Worm (Caenorhabditis elegans) whole organism, L4 larva: ENCODE data around the gene mak-1.

Source experiments
- D1046.2 ChIP-seq: fragments of 200-800 bp; sonication (Bioruptor generic); IDR thresholded peaks from 2 replicates; pipeline ENCODE4 v1.3.6; 2022; ENCODE audit warnings: missing genetic modification characterization, missing compliant biosample characterization
- F49E8.2 ChIP-seq: sonication (generic microtip); optimal IDR thresholded peaks from 2 replicates; lab custom pipeline; 2016; ENCODE audit warnings: missing compliant biosample characterization, mild to moderate bottlenecking, missing genetic modification characterization, borderline replicate concordance
- R02D3.7 ChIP-seq: fragments of 150-350 bp; sonication (generic microtip); optimal IDR thresholded peaks from 3 replicates; lab custom pipeline; 2014; ENCODE audit warnings: missing biosample characterization, missing genetic modification characterization
- ZK546.5 ChIP-seq, 2 experiments: sonication (generic microtip); optimal IDR thresholded peaks; 2 replicates each; lab custom pipeline; 2017; ENCODE audit warnings: missing biosample characterization in 2 of 2, missing genetic modification characterization in 2 of 2
- aha-1 ChIP-seq: fragments of 150-350 bp; peaks from one replicate; lab custom pipeline; 2014; ENCODE audit warnings: missing biosample characterization, missing genetic modification characterization
- aly-2 ChIP-seq: sonication (generic microtip); optimal IDR thresholded peaks from 2 replicates; lab custom pipeline; 2018; ENCODE audit warnings: missing biosample characterization, missing genetic modification characterization
- ama-1 ChIP-seq: fragments of 150-350 bp; optimal IDR thresholded peaks from 2 replicates; lab custom pipeline; 2014; ENCODE audit warnings: inconsistent platforms, mixed read lengths
- ceh-20 ChIP-seq: fragments of 200-800 bp; sonication (Bioruptor generic); IDR thresholded peaks from 2 replicates; pipeline ENCODE4 v1.3.6; 2022; ENCODE audit warnings: missing genetic modification reagents, missing genetic modification characterization, missing compliant biosample characterization
- ctbp-1 ChIP-seq: fragments of 200-800 bp; sonication (Bioruptor generic); IDR thresholded peaks from 2 replicates; pipeline ENCODE4 v1.3.6; 2022; ENCODE audit warnings: missing genetic modification reagents, missing genetic modification characterization, missing compliant biosample characterization
- daf-16 ChIP-seq, 3 experiments: sonication (generic microtip); optimal IDR thresholded peaks; 2 replicates each; lab custom pipeline; 2016 to 2017; ENCODE audit warnings: missing genetic modification characterization in 3 of 3, missing genetic modification reagents in 3 of 3, mild to moderate bottlenecking in 2 of 3, missing compliant biosample characterization in 2 of 3, missing biosample characterization in 1 of 3, moderate library complexity in 1 of 3
- dmd-6 ChIP-seq: fragments of 200-800 bp; sonication (Bioruptor generic); IDR thresholded peaks from 2 replicates; pipeline ENCODE4 v1.3.6; 2022; ENCODE audit warnings: missing genetic modification reagents, missing genetic modification characterization, missing compliant biosample characterization
- duxl-1 ChIP-seq: sonication (generic microtip); optimal IDR thresholded peaks from 2 replicates; lab custom pipeline; 2016; ENCODE audit warnings: mild to moderate bottlenecking, missing genetic modification characterization, moderate library complexity, missing compliant biosample characterization; ENCODE audit not compliant: poor library complexity
- fos-1 ChIP-seq: fragments of 150-350 bp; optimal IDR thresholded peaks from 2 replicates; lab custom pipeline; 2014; ENCODE audit warnings: missing biosample characterization, missing genetic modification characterization
- hlh-11 ChIP-seq: fragments of 200-800 bp; sonication (Bioruptor generic); optimal IDR thresholded peaks from 2 replicates; lab custom pipeline; 2018; ENCODE audit warnings: mild to moderate bottlenecking, missing genetic modification characterization, missing compliant biosample characterization
- lim-7 ChIP-seq: fragments of 200-800 bp; sonication (Bioruptor generic); IDR thresholded peaks from 2 replicates; pipeline ENCODE4 v1.3.6; 2022; ENCODE audit warnings: missing genetic modification characterization, missing compliant biosample characterization
- lin-1 ChIP-seq: fragments of 200-800 bp; sonication (Bioruptor generic); IDR thresholded peaks from 2 replicates; pipeline ENCODE4 v1.3.6; 2022; ENCODE audit warnings: missing genetic modification reagents, missing genetic modification characterization, missing compliant biosample characterization
- lin-13 ChIP-seq: fragments of 150-350 bp; optimal IDR thresholded peaks from 2 replicates; lab custom pipeline; 2014; ENCODE audit warnings: missing biosample characterization, missing genetic modification reagents, missing genetic modification characterization
- lin-29 ChIP-seq: fragments of 200-800 bp; sonication (Bioruptor generic); IDR thresholded peaks from 2 replicates; pipeline ENCODE4 v1.3.6; 2022; ENCODE audit warnings: missing genetic modification reagents, missing genetic modification characterization, missing compliant biosample characterization
- lsy-2 ChIP-seq, 2 experiments: fragments of 150-350 bp in 1 of 2; sonication (generic microtip) in 1 of 2; optimal IDR thresholded peaks; 2 replicates each; lab custom pipeline; 2014 to 2017; ENCODE audit warnings: missing biosample characterization in 2 of 2, missing genetic modification characterization in 2 of 2
- madf-9 ChIP-seq: fragments of 200-800 bp; sonication (Bioruptor generic); conservative IDR thresholded peaks from 2 replicates; pipeline ENCODE4 v1.3.6; 2022; ENCODE audit warnings: missing genetic modification reagents, missing genetic modification characterization, missing compliant biosample characterization
- mxl-2 ChIP-seq: fragments of 200-800 bp; sonication (Bioruptor generic); conservative IDR thresholded peaks from 2 replicates; pipeline ENCODE4 v1.3.6; 2022; ENCODE audit warnings: missing genetic modification reagents, missing genetic modification characterization, missing compliant biosample characterization
- nhr-10 ChIP-seq: fragments of 150-350 bp; optimal IDR thresholded peaks from 2 replicates; lab custom pipeline; 2014; ENCODE audit warnings: missing biosample characterization, missing genetic modification characterization
- nhr-41 ChIP-seq: fragments of 200-800 bp; sonication (Bioruptor generic); IDR thresholded peaks from 2 replicates; pipeline ENCODE4 v1.3.6; 2022; ENCODE audit warnings: missing genetic modification reagents, missing genetic modification characterization, missing compliant biosample characterization
- nhr-76 ChIP-seq: fragments of 150-350 bp; optimal IDR thresholded peaks from 2 replicates; lab custom pipeline; 2014; ENCODE audit warnings: missing biosample characterization, missing genetic modification characterization
- saeg-2 ChIP-seq: fragments of 200-800 bp; sonication (Bioruptor generic); IDR thresholded peaks from 2 replicates; pipeline ENCODE4 v1.3.6; 2022; ENCODE audit warnings: missing genetic modification reagents, missing genetic modification characterization, missing compliant biosample characterization
- snpc-1.2 ChIP-seq: fragments of 200-800 bp; sonication (Bioruptor generic); IDR thresholded peaks from 2 replicates; pipeline ENCODE4 v1.3.6; 2022; ENCODE audit warnings: missing genetic modification reagents, missing genetic modification characterization, missing compliant biosample characterization
- tra-1 ChIP-seq: fragments of 200-800 bp; sonication (Bioruptor generic); IDR thresholded peaks from 2 replicates; pipeline ENCODE4 v1.3.6; 2022; ENCODE audit warnings: missing genetic modification reagents, missing genetic modification characterization, missing compliant biosample characterization
- unc-39 ChIP-seq: sonication (generic microtip); optimal IDR thresholded peaks from 2 replicates; lab custom pipeline; 2017; ENCODE audit warnings: missing biosample characterization, missing genetic modification characterization
- vab-7 ChIP-seq: fragments of 200-800 bp; sonication (Bioruptor generic); IDR thresholded peaks from 2 replicates; pipeline ENCODE4 v1.3.6; 2022; ENCODE audit warnings: missing genetic modification reagents, missing genetic modification characterization, missing compliant biosample characterization

mak-1 gene

DNA sequence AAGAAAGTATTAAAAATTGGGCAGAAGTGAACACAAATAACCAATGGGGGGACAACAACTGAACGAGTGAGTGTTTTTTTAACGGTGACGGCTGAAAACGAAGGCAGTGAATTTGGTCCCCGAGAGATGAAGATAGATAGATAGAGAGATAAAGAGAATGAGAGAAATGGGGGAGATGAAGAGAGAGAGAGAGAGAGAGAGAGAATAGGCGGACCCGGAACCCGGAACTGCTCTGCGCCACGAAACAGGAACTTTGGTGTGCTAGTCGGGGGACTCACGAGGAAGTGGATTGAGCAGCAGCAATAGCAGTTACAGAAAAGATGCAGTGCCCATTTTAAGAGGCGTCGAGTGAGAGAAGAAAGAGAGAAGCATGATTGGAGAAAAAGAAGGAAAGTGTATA is 52.5 kb downstream of the mak-1 start (continued):
- TF ChIP-seq F49E8.2 (no peak), madf-9 (no peak), saeg-2 (GFP tag; lab: Robert Waterston, UW) (no peak), nhr-76 (no peak), dmd-6 (GFP tag; lab: Robert Waterston, UW) (peak; percentile 76), mxl-2 (no peak), fos-1 (tag; lab: Kevin White, UChicago) (no peak), lim-7 (GFP tag; lab: Robert Waterston, UW) (no peak), hlh-11 (tag; lab: Kevin White, UChicago) (peak; percentile 57), aly-2 (tag; lab: Kevin White, UChicago) (no peak), lin-29 (GFP tag; lab: Robert Waterston, UW) (no peak), daf-16 (GFP tag; optimal IDR thresholded peaks at IDR 0.05; lab: Kevin White, UChicago) (peak in 1 of 2 experiments; percentile 49), daf-16 (tag; optimal IDR thresholded peaks at IDR 0.05; lab: Kevin White, UChicago) (no peak), tra-1 (GFP tag; lab: Robert Waterston, UW) (0 out of 2 replicates have a peak, but pooled peaks have one; percentile 30), nhr-10 (tag; lab: Kevin White, UChicago) (no peak), vab-7 (no peak), aha-1 (tag; lab: Kevin White, UChicago) (peak; percentile 41), unc-39 (tag; lab: Kevin White, UChicago) (no peak), lin-13 (GFP tag; lab: Kevin White, UChicago) (no peak), R02D3.7 (no peak), snpc-1.2 (no peak), lin-1 (GFP tag; lab: Robert Waterston, UW) (no peak), D1046.2 (GFP tag; lab: Robert Waterston, UW) (no peak), nhr-41 (GFP tag; lab: Robert Waterston, UW) (no peak), ceh-20 (GFP tag; lab: Robert Waterston, UW) (peak; percentile 72; the same call in 1 of the 2 replicates), lsy-2 (tag; optimal IDR thresholded peaks at IDR 0.05; lab: Kevin White, UChicago) (peak; percentile 50 to 74), duxl-1 (tag; lab: Kevin White, UChicago) (no peak), ctbp-1 (GFP tag; lab: Robert Waterston, UW) (no peak), ZK546.5 (tag; optimal IDR thresholded peaks at IDR 0.05; lab: Kevin White, UChicago) (no peak), ama-1 (lab: Kevin White, UChicago) (no peak)
- TF ChIP-seq, all 104 proteins: peak for 25
